Fruit fly (Drosophila melanogaster): Measurements from ENCODE around the gene CG14115.

Gene CG14115

DNA sequence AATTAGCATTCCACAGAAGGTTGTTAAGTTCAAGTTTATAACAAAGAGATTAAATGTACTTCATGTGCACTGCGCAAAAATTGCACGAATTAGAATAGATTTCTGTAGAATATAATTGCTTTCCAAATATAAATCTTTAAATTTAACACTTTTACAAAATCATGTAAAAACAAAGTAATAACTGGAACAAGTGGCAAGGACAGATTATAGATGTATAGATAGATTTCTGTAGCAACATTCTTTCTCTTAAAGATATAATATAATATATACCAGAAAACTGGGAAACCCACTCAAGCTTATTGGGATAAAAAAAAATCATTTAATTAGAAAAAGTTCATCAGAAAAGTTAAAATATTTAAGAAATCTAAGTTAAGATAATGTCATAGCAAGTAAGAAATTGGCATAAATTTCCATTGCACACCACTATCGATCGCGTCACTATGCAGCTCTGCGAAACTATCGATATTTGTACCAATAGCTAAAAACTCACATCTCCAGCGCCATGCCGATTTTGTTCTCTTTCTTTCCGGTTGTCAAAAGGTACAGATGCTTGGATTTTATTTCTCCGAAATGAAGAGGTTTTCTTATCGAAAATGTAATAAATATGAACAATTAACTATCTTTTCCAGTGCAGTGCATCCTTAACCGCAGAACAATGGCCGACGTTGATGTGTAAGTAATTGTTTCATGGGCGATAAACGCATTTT, 38.2 kb downstream of the CG14115 start, which contains the start of gene RpS12 (continued):
- TF ChIP-seq CG7987 (GFP tag; optimal IDR thresholded peaks at IDR 0.05) = peak; percentile 94
- no peak for TF ChIP-seq Gsc (GFP tag; IDR thresholded peaks at IDR 0.05)
- TF ChIP-seq sisA (GFP tag; IDR thresholded peaks at IDR 0.05) = peak; percentile 58
- no peak for TF ChIP-seq fru (optimal IDR thresholded peaks at IDR 0.05)
- peak; percentile 54 for TF ChIP-seq Lhr (GFP tag; optimal IDR thresholded peaks at IDR 0.05)
- TF ChIP-seq hb (GFP tag; IDR thresholded peaks at IDR 0.05; ENCODE audit: partially characterized antibody) = peak; percentile 82
- peak; percentile 97 for TF ChIP-seq NC2β (GFP tag; optimal IDR thresholded peaks at IDR 0.05)
- peak; percentile 80 for TF ChIP-seq knrl (GFP tag; IDR thresholded peaks at IDR 0.05; ENCODE audit: partially characterized antibody)
- peak; percentile 58 for TF ChIP-seq Nf-YA (GFP tag; IDR thresholded peaks at IDR 0.05)
- TF ChIP-seq CG11085 (GFP tag; IDR thresholded peaks at IDR 0.05) = peak; percentile 71; the same call in 1 of the 2 replicates
- TF ChIP-seq CG15601 (tag; optimal IDR thresholded peaks at IDR 0.05) = peak; percentile 56
- peak; percentile 67 for TF ChIP-seq CG2202 (tag; optimal IDR thresholded peaks at IDR 0.05)
- TF ChIP-seq Dip2 (GFP tag; IDR thresholded peaks at IDR 0.05) = no peak
- TF ChIP-seq CG15479 (GFP tag; optimal IDR thresholded peaks at IDR 0.05) = no peak
- TF ChIP-seq ac (GFP tag; optimal IDR thresholded peaks at IDR 0.05) = peak; percentile 50
- peak; percentile 82 for TF ChIP-seq otp (GFP tag; IDR thresholded peaks at IDR 0.05)
- no peak for TF ChIP-seq yki (optimal IDR thresholded peaks at IDR 0.05)
- peak; percentile 79 for TF ChIP-seq CG10209 (GFP tag; optimal IDR thresholded peaks at IDR 0.05)
- TF ChIP-seq CG8765 (GFP tag; IDR thresholded peaks at IDR 0.05) = no peak
- peak; percentile 35 for TF ChIP-seq CG15696 (tag; optimal IDR thresholded peaks at IDR 0.05)
- peak; percentile 78 for TF ChIP-seq CG17385 (GFP tag; optimal IDR thresholded peaks at IDR 0.05)
- TF ChIP-seq ftz-f1 (GFP tag; optimal IDR thresholded peaks at IDR 0.05) = no peak
- TF ChIP-seq prd (optimal IDR thresholded peaks at IDR 0.05) = no peak
- peak; percentile 48; the same call in 2 of the 3 replicates for TF ChIP-seq prd (GFP tag; IDR thresholded peaks at IDR 0.05)
- TF ChIP-seq Dbx (GFP tag; IDR thresholded peaks at IDR 0.05) = peak; percentile 89; the same call in 2 of the 3 replicates
- TF ChIP-seq CG18599 (GFP tag; optimal IDR thresholded peaks at IDR 0.05) = peak; percentile 78
- TF ChIP-seq Dfd (GFP tag; optimal IDR thresholded peaks at IDR 0.05) = no peak
- peak; percentile 92 for TF ChIP-seq sens (GFP tag)
- TF ChIP-seq CG34422 (GFP tag; IDR thresholded peaks at IDR 0.05) = peak; percentile 80
- TF ChIP-seq BtbVII (GFP tag; optimal IDR thresholded peaks at IDR 0.05) = peak; percentile 77
- TF ChIP-seq CG2889 (GFP tag; IDR thresholded peaks at IDR 0.05) = 0 out of 3 replicates have a peak, but pooled peaks have one; percentile 39
- TF ChIP-seq CG10147 (GFP tag; optimal IDR thresholded peaks at IDR 0.05) = peak; percentile 28
- TF ChIP-seq CG12659 (GFP tag; optimal IDR thresholded peaks at IDR 0.05) = peak; percentile 73
- TF ChIP-seq Myb (GFP tag; optimal IDR thresholded peaks at IDR 0.05) = peak; percentile 45
- TF ChIP-seq HLHmδ (GFP tag; optimal IDR thresholded peaks at IDR 0.05) = peak; percentile 68
- peak; percentile 63 for TF ChIP-seq tna (GFP tag; IDR thresholded peaks at IDR 0.05; ENCODE audit: partially characterized antibody)
- TF ChIP-seq CG1024 (GFP tag; IDR thresholded peaks at IDR 0.05) = peak; percentile 70
- TF ChIP-seq Oli (tag; optimal IDR thresholded peaks at IDR 0.05) = peak; percentile 60
- peak; percentile 68 for TF ChIP-seq CG6854 (GFP tag; optimal IDR thresholded peaks at IDR 0.05)
- peak; percentile 80 for TF ChIP-seq CG4707 (GFP tag; optimal IDR thresholded peaks at IDR 0.05)
- TF ChIP-seq Dip3 (GFP tag; optimal IDR thresholded peaks at IDR 0.05) = peak; percentile 68
- TF ChIP-seq Hand (GFP tag; optimal IDR thresholded peaks at IDR 0.05) = peak; percentile 60
- TF ChIP-seq kay (GFP tag; optimal IDR thresholded peaks at IDR 0.05) = no peak
- peak; percentile 86 for TF ChIP-seq bcd (GFP tag; optimal IDR thresholded peaks at IDR 0.05)
- peak; percentile 28 for TF ChIP-seq CG4404 (GFP tag; IDR thresholded peaks at IDR 0.05)
- peak; percentile 75 for TF ChIP-seq H2.0 (GFP tag; IDR thresholded peaks at IDR 0.05)
- TF ChIP-seq Ravus (GFP tag; IDR thresholded peaks at IDR 0.05) = no peak
- no peak for TF ChIP-seq klu (GFP tag; IDR thresholded peaks at IDR 0.05)
- no peak for TF ChIP-seq CG15073 (GFP tag; optimal IDR thresholded peaks at IDR 0.05)
- TF ChIP-seq CrebB (tag; optimal IDR thresholded peaks at IDR 0.05) = peak; percentile 83
